Worm (Caenorhabditis elegans) whole organism, L1 larva: ENCODE results near the gene ama-1.

Experiments used
- elt-2 ChIP-seq: sonication (generic microtip); optimal IDR thresholded peaks from 2 replicates; lab custom pipeline; 2016; ENCODE audit warnings: missing genetic modification characterization, mild to moderate bottlenecking, inconsistent platforms, missing compliant biosample characterization, missing genetic modification reagents
- pag-3 ChIP-seq: sonication (generic microtip); optimal IDR thresholded peaks from 2 replicates; lab custom pipeline; 2017; ENCODE audit warnings: missing genetic modification characterization, mild to moderate bottlenecking, missing compliant biosample characterization, antibody characterized with exemption, borderline replicate concordance; ENCODE audit not compliant: insufficient read depth
- unc-130 ChIP-seq: fragments of 150-350 bp; optimal IDR thresholded peaks from 2 replicates; lab custom pipeline; 2017; ENCODE audit warnings: missing biosample characterization, missing genetic modification characterization, inconsistent platforms

DNA sequence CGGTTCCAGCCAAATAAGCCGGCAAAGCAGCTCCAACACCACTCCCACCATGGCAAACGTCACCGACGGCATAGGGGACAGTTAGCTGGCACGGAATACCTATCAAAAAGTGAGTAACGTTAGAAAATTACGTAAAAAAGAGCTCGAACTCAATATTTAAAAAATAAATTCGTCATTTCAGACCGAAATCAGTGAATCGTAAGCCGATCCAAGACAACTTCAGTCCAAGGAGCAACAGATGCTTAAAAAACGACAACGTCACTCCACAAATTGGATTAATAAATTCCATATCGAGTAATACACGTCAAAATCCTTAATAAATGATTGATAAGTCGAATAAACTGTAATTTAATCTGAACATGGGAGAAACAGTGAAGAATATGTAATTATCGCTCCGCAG, 58.4 kb downstream of the ama-1 start:
- TF ChIP-seq elt-2 (tag; lab: Kevin White, UChicago) (no peak), unc-130 (tag; lab: Kevin White, UChicago) (no peak), pag-3 (no peak)
